Fruit fly (Drosophila melanogaster) whole organism, prepupa: ENCODE results near the gene CG4374.

Experiments
- CG11762 ChIP-seq: fragments of 200-800 bp; sonication (Bioruptor generic); optimal IDR thresholded peaks from 3 replicates; lab custom pipeline; 2016; ENCODE audit warnings: missing biosample characterization, missing genetic modification characterization; ENCODE audit not compliant: insufficient read depth
- CG34406 ChIP-seq: fragments of 200-800 bp; sonication (Bioruptor generic); optimal IDR thresholded peaks from 3 replicates; lab custom pipeline; 2016; ENCODE audit warnings: missing biosample characterization, missing genetic modification characterization
- CG6163 ChIP-seq: fragments of 200-800 bp; sonication (Bioruptor generic); IDR thresholded peaks from 3 replicates; pipeline ENCODE4 v1.3.6; 2022; ENCODE audit warnings: missing biosample characterization, missing genetic modification characterization
- Ets21C ChIP-seq: fragments of 200-800 bp; sonication (Bioruptor generic); optimal IDR thresholded peaks from 3 replicates; lab custom pipeline; 2016; ENCODE audit warnings: missing biosample characterization, missing genetic modification characterization
- Ets96B ChIP-seq: fragments of 200-800 bp; optimal IDR thresholded peaks from 2 replicates; lab custom pipeline; 2019; ENCODE audit warnings: missing biosample characterization, mild to moderate bottlenecking, missing genetic modification characterization, moderate library complexity
- Smox ChIP-seq: fragments of 200-800 bp; sonication (Bioruptor generic); optimal IDR thresholded peaks from 3 replicates; lab custom pipeline; 2016; ENCODE audit warnings: missing biosample characterization, missing genetic modification characterization
- fd59A ChIP-seq: fragments of 200-800 bp; sonication (Bioruptor generic); optimal IDR thresholded peaks from 2 replicates; lab custom pipeline; 2017; ENCODE audit warnings: missing biosample characterization, mild to moderate bottlenecking, missing genetic modification characterization, missing genetic modification reagents
- svp ChIP-seq: fragments of 200-800 bp; sonication (Bioruptor generic); peaks from one replicate; lab custom pipeline; 2016; ENCODE audit warnings: missing biosample characterization, missing genetic modification characterization
- vri ChIP-seq: fragments of 200-800 bp; sonication (Bioruptor generic); optimal IDR thresholded peaks from 3 replicates; lab custom pipeline; 2016; ENCODE audit warnings: missing biosample characterization, mild to moderate bottlenecking, missing genetic modification characterization

DNA sequence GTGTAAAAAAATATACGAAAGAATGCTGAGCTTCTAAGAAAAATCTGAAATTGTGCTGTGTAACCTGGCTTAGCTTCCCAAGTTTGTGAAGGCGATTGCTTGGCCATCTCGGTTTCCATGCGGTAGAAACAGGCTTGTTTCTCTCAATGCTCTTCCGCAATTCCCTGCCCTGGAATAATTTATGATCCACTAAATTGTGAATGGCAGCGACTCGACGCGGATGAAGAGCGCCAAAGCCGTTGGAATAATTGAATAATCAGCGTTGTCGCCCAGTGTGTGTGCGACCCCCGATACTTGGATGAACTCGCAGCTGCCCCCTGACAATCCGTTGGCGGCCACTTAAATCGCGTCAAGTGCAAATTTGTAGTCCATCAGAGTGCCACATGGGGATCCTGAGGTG is 49.4 kb upstream of the CG4374 start, which contains the start of gene CG10177:
- TF ChIP-seq vri (GFP tag; lab: Kevin White, UChicago) (no peak), Ets96B (no peak), CG6163 (GFP tag; lab: Robert Waterston, UW) (no peak), CG34406 (GFP tag; lab: Kevin White, UChicago) (no peak), fd59A (GFP tag; lab: Kevin White, UChicago) (no peak), Smox (no peak), svp (GFP tag; lab: Kevin White, UChicago) (no peak), Ets21C (GFP tag; lab: Kevin White, UChicago) (no peak), CG11762 (GFP tag; lab: Kevin White, UChicago) (no peak)
